Fruit fly (Drosophila melanogaster) whole organism, wandering third instar larva: ENCODE data around the gene CG3434.

Experiments used
- CG32264 ChIP-seq: fragments of 200-800 bp; sonication (Bioruptor generic); optimal IDR thresholded peaks from 2 replicates; lab custom pipeline; 2016; ENCODE audit warnings: missing biosample characterization, missing genetic modification characterization
- CG9705 ChIP-seq: fragments of 200-800 bp; sonication (Bioruptor generic); optimal IDR thresholded peaks from 2 replicates; lab custom pipeline; 2018; ENCODE audit warnings: missing biosample characterization, mild to moderate bottlenecking, missing genetic modification characterization
- CrebA ChIP-seq: fragments of 200-800 bp; sonication (Bioruptor generic); optimal IDR thresholded peaks from 2 replicates; lab custom pipeline; 2016; ENCODE audit warnings: missing biosample characterization, mild to moderate bottlenecking, missing genetic modification characterization, borderline replicate concordance
- Dfd ChIP-seq: fragments of >200 bp; optimal IDR thresholded peaks from 2 replicates; lab custom pipeline; 2017; ENCODE audit warnings: missing biosample characterization, missing genetic modification characterization
- Dif ChIP-seq: fragments of 200-275, 200-300 bp; sonication (Bioruptor generic); optimal IDR thresholded peaks from 2 replicates; lab custom pipeline; 2018; ENCODE audit warnings: missing biosample characterization, missing genetic modification characterization; ENCODE audit not compliant: partially characterized antibody
- GATAd ChIP-seq: sonication (Bioruptor generic); optimal IDR thresholded peaks from 2 replicates; lab custom pipeline; 2016; ENCODE audit warnings: missing biosample characterization, missing genetic modification characterization
- HLH106 ChIP-seq: fragments of 200-800 bp; optimal IDR thresholded peaks from 3 replicates; lab custom pipeline; 2019; ENCODE audit warnings: missing biosample characterization, mild to moderate bottlenecking, missing genetic modification characterization, moderate library complexity
- Hnf4 ChIP-seq: fragments of 200-800 bp; sonication (Bioruptor generic); optimal IDR thresholded peaks from 2 replicates; lab custom pipeline; 2016; ENCODE audit warnings: missing biosample characterization, mild to moderate bottlenecking, missing genetic modification characterization
- Hr83 ChIP-seq: fragments of 200-300 bp; sonication (Bioruptor generic); optimal IDR thresholded peaks from 2 replicates; lab custom pipeline; 2016; ENCODE audit warnings: missing biosample characterization, mild to moderate bottlenecking, missing genetic modification characterization, moderate library complexity; ENCODE audit not compliant: poor library complexity, severe bottlenecking
- Jra ChIP-seq: sonication (Bioruptor generic); optimal IDR thresholded peaks from 2 replicates; lab custom pipeline; 2016; ENCODE audit warnings: missing biosample characterization, missing genetic modification characterization
- Myc ChIP-seq: fragments of >200 bp; optimal IDR thresholded peaks from 2 replicates; lab custom pipeline; 2017
- N ChIP-seq: fragments of >200 bp; optimal IDR thresholded peaks from 2 replicates; lab custom pipeline; 2018; ENCODE audit warnings: missing biosample characterization, missing external identifiers, missing genetic modification characterization
- OdsH ChIP-seq: fragments of 200-800 bp; sonication (Bioruptor generic); optimal IDR thresholded peaks from 2 replicates; lab custom pipeline; 2016; ENCODE audit warnings: missing biosample characterization, mild to moderate bottlenecking, missing genetic modification characterization
- Rel ChIP-seq, 2 experiments: fragments of 200-800 bp; sonication (Bioruptor generic) in 1 of 2; optimal IDR thresholded peaks; 2 replicates in 1 of 2; 3 replicates in 1 of 2; lab custom pipeline; 2016 to 2019; ENCODE audit warnings: mild to moderate bottlenecking in 2 of 2, missing biosample characterization in 2 of 2, missing genetic modification characterization in 2 of 2, moderate library complexity in 1 of 2
- Sp1 ChIP-seq: fragments of 200-800 bp; sonication (Bioruptor generic); optimal IDR thresholded peaks from 3 replicates; lab custom pipeline; 2019; ENCODE audit warnings: missing biosample characterization, mild to moderate bottlenecking, missing genetic modification characterization, moderate library complexity
- Vsx2 ChIP-seq: fragments of 200-300, 225-300 bp; sonication (Bioruptor generic); optimal IDR thresholded peaks from 2 replicates; lab custom pipeline; 2018; ENCODE audit warnings: missing biosample characterization, missing genetic modification characterization; ENCODE audit not compliant: partially characterized antibody
- br ChIP-seq: fragments of 200-800 bp; sonication (Bioruptor generic); optimal IDR thresholded peaks from 2 replicates; lab custom pipeline; 2016; ENCODE audit warnings: missing biosample characterization, missing genetic modification characterization
- brk ChIP-seq: fragments of 200-800 bp; sonication (Bioruptor generic); optimal IDR thresholded peaks from 2 replicates; lab custom pipeline; 2016; ENCODE audit warnings: missing biosample characterization, mild to moderate bottlenecking, missing genetic modification characterization
- dl ChIP-seq, 2 experiments: fragments of 175-275, 200-275 bp in 1 of 2; fragments of 200-275 bp in 1 of 2; sonication (Bioruptor generic); optimal IDR thresholded peaks; lab custom pipeline; 2018; ENCODE audit warnings: mild to moderate bottlenecking in 2 of 2, missing biosample characterization in 2 of 2, missing genetic modification characterization in 2 of 2, moderate library complexity in 2 of 2; ENCODE audit not compliant: partially characterized antibody in 2 of 2, insufficient read depth in 1 of 2
- dmrt93B ChIP-seq: fragments of 200-800 bp; sonication (Bioruptor generic); optimal IDR thresholded peaks from 2 replicates; lab custom pipeline; 2018; ENCODE audit warnings: missing biosample characterization, mild to moderate bottlenecking, missing genetic modification characterization
- dsf ChIP-seq: sonication (Bioruptor generic); optimal IDR thresholded peaks from 2 replicates; lab custom pipeline; 2016; ENCODE audit warnings: missing biosample characterization, missing genetic modification characterization, borderline replicate concordance
- foxo ChIP-seq, 2 experiments: fragments of 200-800 bp; sonication (Bioruptor generic); optimal IDR thresholded peaks; 2 replicates in 1 of 2; 3 replicates in 1 of 2; lab custom pipeline; 2016 to 2017; ENCODE audit warnings: missing biosample characterization in 2 of 2, missing genetic modification characterization in 2 of 2
- fru ChIP-seq: fragments of 200-800 bp; sonication (Bioruptor generic); optimal IDR thresholded peaks from 3 replicates; lab custom pipeline; 2016; ENCODE audit warnings: missing biosample characterization, mild to moderate bottlenecking, missing genetic modification characterization
- h ChIP-seq: fragments of 200-800 bp; sonication (Bioruptor generic); optimal IDR thresholded peaks from 3 replicates; lab custom pipeline; 2016; ENCODE audit warnings: missing biosample characterization, mild to moderate bottlenecking, missing genetic modification characterization
- jim ChIP-seq: fragments of 175-275, 200-325 bp; sonication (Bioruptor generic); optimal IDR thresholded peaks from 2 replicates; lab custom pipeline; 2016; ENCODE audit warnings: missing biosample characterization, mild to moderate bottlenecking, missing genetic modification characterization
- pan ChIP-seq: fragments of >200 bp; optimal IDR thresholded peaks from 2 replicates; lab custom pipeline; 2017
- psq ChIP-seq: fragments of 200-800 bp; sonication (Bioruptor generic); optimal IDR thresholded peaks from 3 replicates; lab custom pipeline; 2017; ENCODE audit warnings: missing biosample characterization, mild to moderate bottlenecking, missing genetic modification characterization, moderate library complexity
- rgr ChIP-seq: fragments of 200-800 bp; sonication (Bioruptor generic); optimal IDR thresholded peaks from 3 replicates; lab custom pipeline; 2016; ENCODE audit warnings: missing biosample characterization, mild to moderate bottlenecking, missing genetic modification characterization
- sage ChIP-seq: fragments of 200-800 bp; sonication (Bioruptor generic); optimal IDR thresholded peaks from 2 replicates; lab custom pipeline; 2016; ENCODE audit warnings: missing biosample characterization, mild to moderate bottlenecking, missing genetic modification characterization
- sv ChIP-seq: fragments of 200-800 bp; sonication (Bioruptor generic); optimal IDR thresholded peaks from 3 replicates; lab custom pipeline; 2016; ENCODE audit warnings: missing biosample characterization, missing genetic modification characterization
- tai ChIP-seq: sonication (Bioruptor generic); optimal IDR thresholded peaks from 2 replicates; lab custom pipeline; 2016; ENCODE audit warnings: missing biosample characterization, missing genetic modification characterization
- usp ChIP-seq: fragments of >200 bp; optimal IDR thresholded peaks from 2 replicates; lab custom pipeline; 2017; ENCODE audit warnings: missing biosample characterization, missing genetic modification characterization
- woc ChIP-seq: sonication (Bioruptor generic); optimal IDR thresholded peaks from 2 replicates; lab custom pipeline; 2016; ENCODE audit warnings: missing biosample characterization, mild to moderate bottlenecking, missing genetic modification characterization

Gene CG3434

DNA sequence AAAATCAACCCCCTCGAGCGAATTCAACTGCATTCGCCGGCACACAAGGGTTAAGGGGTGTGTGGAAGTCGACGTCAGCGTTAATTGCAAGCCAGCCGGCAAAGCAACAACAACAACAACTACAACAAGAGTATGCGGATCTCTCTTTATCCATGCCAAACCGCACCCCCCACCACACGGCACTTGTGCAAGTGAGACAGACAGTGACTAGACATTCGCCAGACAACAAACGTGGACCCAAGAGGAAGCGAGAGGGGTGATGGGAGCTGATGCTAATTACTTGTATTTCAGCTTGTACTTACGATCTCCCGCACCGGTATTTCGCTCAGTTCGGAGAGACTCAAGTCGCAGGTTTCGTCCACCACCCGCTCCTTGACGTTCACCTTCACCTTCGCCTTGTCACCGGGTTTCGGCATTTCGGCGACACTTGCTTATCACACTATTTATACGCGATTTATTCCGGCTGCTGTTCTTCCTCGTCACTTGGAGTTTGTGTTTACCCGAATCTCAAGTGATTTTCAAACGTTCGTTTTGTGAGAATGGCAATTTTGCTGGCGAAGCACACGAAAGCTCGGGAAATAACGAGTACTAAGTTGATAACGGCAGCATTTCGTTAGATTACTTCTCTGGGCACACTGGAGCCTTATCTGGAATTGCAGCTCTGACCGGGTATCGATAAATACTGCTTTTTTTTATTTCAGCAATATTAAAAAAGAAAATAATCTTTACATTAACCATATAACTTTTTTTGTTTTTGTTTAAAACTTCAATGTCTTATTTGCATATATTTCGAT is 48.6 kb upstream of the CG3434 start, which contains the start of gene CG3408:
TSS of gene CG3408 (minus strand) at position 547 of the 794 bp plus-strand sequence.
- TF ChIP-seq GATAd (GFP tag; lab: Kevin White, UChicago): no peak
- no peak for TF ChIP-seq br (GFP tag; lab: Kevin White, UChicago)
- TF ChIP-seq Dif (GFP tag; lab: Kevin White, UChicago): no peak
- no peak for TF ChIP-seq sage (GFP tag; lab: Kevin White, UChicago)
- TF ChIP-seq dmrt93B: no peak
- TF ChIP-seq Myc (lab: Kevin White, UChicago): peak; percentile 18
- TF ChIP-seq psq (GFP tag; lab: Kevin White, UChicago): peak; percentile 10
- TF ChIP-seq Jra (GFP tag; lab: Kevin White, UChicago): peak; percentile 7
- TF ChIP-seq h (GFP tag; lab: Kevin White, UChicago): peak; percentile 30
- TF ChIP-seq tai (GFP tag; lab: Kevin White, UChicago): peak; percentile 21
- TF ChIP-seq fru: peak; percentile 9
- peak; percentile 92 for TF ChIP-seq Vsx2 (GFP tag; lab: Kevin White, UChicago)
- peak; percentile 30 for TF ChIP-seq woc (GFP tag; lab: Kevin White, UChicago)
- no peak for TF ChIP-seq sv (GFP tag; lab: Kevin White, UChicago)
- no peak for TF ChIP-seq Rel (GFP tag; optimal IDR thresholded peaks at IDR 0.05; lab: Kevin White, UChicago)
- TF ChIP-seq Rel (tag; optimal IDR thresholded peaks at IDR 0.05; lab: Kevin White, UChicago): peak; percentile 88
- TF ChIP-seq Sp1 (GFP tag; lab: Kevin White, UChicago): peak; percentile 3
- TF ChIP-seq brk (GFP tag; lab: Kevin White, UChicago): peak; percentile 45
- peak in 1 of 2 experiments; percentile 9 for TF ChIP-seq dl (GFP tag; optimal IDR thresholded peaks at IDR 0.05; lab: Kevin White, UChicago; ENCODE audit: insufficient read depth in 1 of 2, partially characterized antibody in 2 of 2)
- peak in 1 of 2 experiments; percentile 30 for TF ChIP-seq foxo (GFP tag; optimal IDR thresholded peaks at IDR 0.05; lab: Kevin White, UChicago)
- no peak for TF ChIP-seq Hnf4 (GFP tag; lab: Kevin White, UChicago)
- no peak for TF ChIP-seq CG9705 (GFP tag; lab: Kevin White, UChicago)

DNA sequence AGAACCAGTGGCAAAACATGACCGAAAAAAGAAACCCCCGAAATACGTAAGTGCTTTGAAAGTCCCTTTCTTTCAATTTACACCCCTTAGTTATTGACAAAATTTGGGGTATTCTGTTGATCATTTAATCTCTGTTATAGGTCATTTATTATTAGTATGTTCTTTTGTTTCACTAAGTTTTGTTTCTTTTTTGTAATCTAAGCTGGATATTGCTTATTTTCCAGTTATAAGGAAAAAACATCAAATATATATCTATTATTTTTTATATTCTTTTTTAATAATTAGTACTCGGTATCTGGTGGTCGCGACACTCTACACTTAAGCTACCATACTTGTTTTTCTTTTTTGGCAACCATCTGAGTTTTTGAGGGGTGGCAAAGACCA is 48.0 kb upstream of the CG3434 start:
- TF ChIP-seq fru (peak; percentile 77), foxo (GFP tag; optimal IDR thresholded peaks at IDR 0.05; lab: Kevin White, UChicago) (peak in 1 of 2 experiments; percentile 62), HLH106 (tag; lab: Kevin White, UChicago) (peak; percentile 58), h (GFP tag; lab: Kevin White, UChicago) (peak; percentile 15), CG9705 (GFP tag; lab: Kevin White, UChicago) (no peak), Hnf4 (GFP tag; lab: Kevin White, UChicago) (peak; percentile 3), Sp1 (GFP tag; lab: Kevin White, UChicago) (peak; percentile 71), pan (lab: Kevin White, UChicago) (peak; percentile 46), Myc (lab: Kevin White, UChicago) (no peak), rgr (GFP tag; lab: Kevin White, UChicago) (peak; percentile 31), woc (GFP tag; lab: Kevin White, UChicago) (peak; percentile 57), GATAd (GFP tag; lab: Kevin White, UChicago) (no peak), dl (GFP tag; optimal IDR thresholded peaks at IDR 0.05; lab: Kevin White, UChicago; ENCODE audit: insufficient read depth in 1 of 2, partially characterized antibody in 2 of 2) (no peak), Dfd (no peak), OdsH (GFP tag; lab: Kevin White, UChicago) (peak; percentile 16), CG32264 (GFP tag; lab: Kevin White, UChicago) (no peak), N (GFP tag; lab: Kevin White, UChicago) (no peak), Rel (GFP tag; optimal IDR thresholded peaks at IDR 0.05; lab: Kevin White, UChicago) (no peak), Rel (tag; optimal IDR thresholded peaks at IDR 0.05; lab: Kevin White, UChicago) (peak; percentile 87), psq (GFP tag; lab: Kevin White, UChicago) (peak; percentile 75), Dif (GFP tag; lab: Kevin White, UChicago) (no peak), br (GFP tag; lab: Kevin White, UChicago) (peak; percentile 47)

DNA sequence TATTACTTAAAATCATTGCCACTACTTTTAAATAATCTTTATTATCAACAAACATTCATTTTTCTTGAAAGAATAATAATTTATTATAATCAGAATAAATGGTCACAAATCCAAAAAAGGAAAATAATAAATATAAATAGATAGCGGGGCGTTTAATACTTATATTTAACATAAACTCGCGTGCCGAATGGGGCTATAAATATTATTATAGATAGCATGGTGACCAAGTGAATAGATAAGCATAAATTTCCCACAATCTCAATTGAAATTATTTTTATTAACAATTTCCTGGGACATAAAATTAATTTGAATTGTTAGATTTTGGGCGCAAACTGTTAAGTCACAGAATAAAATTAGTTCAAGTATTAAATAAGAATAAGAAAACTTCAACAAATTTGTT is 45.8 kb upstream of the CG3434 start:
- TF ChIP-seq Hr83 (GFP tag; lab: Kevin White, UChicago) (no peak), CrebA (GFP tag; lab: Kevin White, UChicago) (no peak), HLH106 (tag; lab: Kevin White, UChicago) (no peak), dsf (GFP tag; lab: Kevin White, UChicago) (no peak), Sp1 (GFP tag; lab: Kevin White, UChicago) (no peak), woc (GFP tag; lab: Kevin White, UChicago) (no peak), jim (GFP tag; lab: Kevin White, UChicago) (no peak), sv (GFP tag; lab: Kevin White, UChicago) (no peak), usp (GFP tag; lab: Kevin White, UChicago) (no peak)
